Fruit fly (Drosophila melanogaster) whole organism, prepupa: ENCODE results near the gene sno.

ENCODE experiments used
- Blimp-1 ChIP-seq: fragments of 200-800 bp; sonication (Bioruptor generic); optimal IDR thresholded peaks from 3 replicates; lab custom pipeline; 2017; ENCODE audit warnings: missing biosample characterization, missing genetic modification characterization, mild to moderate bottlenecking, moderate library complexity, missing genetic modification reagents
- CG10631 ChIP-seq: fragments of 200-800 bp; sonication (Bioruptor generic); optimal IDR thresholded peaks from 2 replicates; lab custom pipeline; 2016; ENCODE audit warnings: missing biosample characterization, missing genetic modification characterization
- CG11294 ChIP-seq: fragments of 200-800 bp; sonication (Bioruptor generic); IDR thresholded peaks from 2 replicates; pipeline ENCODE4 v1.3.6; 2022; ENCODE audit warnings: missing biosample characterization, missing genetic modification characterization
- CG11762 ChIP-seq: fragments of 200-800 bp; sonication (Bioruptor generic); optimal IDR thresholded peaks from 3 replicates; lab custom pipeline; 2016; ENCODE audit warnings: missing biosample characterization, missing genetic modification characterization; ENCODE audit not compliant: insufficient read depth
- CG11902 ChIP-seq: fragments of 200-800 bp; sonication (Bioruptor generic); optimal IDR thresholded peaks from 3 replicates; lab custom pipeline; 2016; ENCODE audit warnings: missing biosample characterization, missing genetic modification characterization
- CG15336 ChIP-seq: fragments of 200-800 bp; sonication (Bioruptor generic); IDR thresholded peaks from 2 replicates; pipeline ENCODE4 v1.3.6; 2022; ENCODE audit warnings: missing biosample characterization, missing genetic modification characterization
- CG1621 ChIP-seq: fragments of 200-800 bp; sonication (Bioruptor generic); optimal IDR thresholded peaks from 3 replicates; lab custom pipeline; 2018; ENCODE audit warnings: missing biosample characterization, mild to moderate bottlenecking, missing genetic modification characterization
- CG16779 ChIP-seq: fragments of 200-800 bp; sonication (Bioruptor generic); optimal IDR thresholded peaks from 3 replicates; lab custom pipeline; 2017; ENCODE audit warnings: missing biosample characterization, mild to moderate bottlenecking, missing genetic modification characterization
- CG3032 ChIP-seq: fragments of 200-800 bp; optimal IDR thresholded peaks from 2 replicates; lab custom pipeline; 2019; ENCODE audit warnings: missing biosample characterization, mild to moderate bottlenecking, missing genetic modification characterization, moderate library complexity
- CG32006 ChIP-seq: fragments of 200-800 bp; sonication (Bioruptor generic); optimal IDR thresholded peaks from 3 replicates; lab custom pipeline; 2017; ENCODE audit warnings: missing biosample characterization, mild to moderate bottlenecking, missing genetic modification characterization
- CG34406 ChIP-seq: fragments of 200-800 bp; sonication (Bioruptor generic); optimal IDR thresholded peaks from 3 replicates; lab custom pipeline; 2016; ENCODE audit warnings: missing biosample characterization, missing genetic modification characterization
- CG3919 ChIP-seq: fragments of 200-800 bp; sonication (Bioruptor generic); optimal IDR thresholded peaks from 3 replicates; lab custom pipeline; 2016; ENCODE audit warnings: missing biosample characterization, missing genetic modification characterization
- CG4318 ChIP-seq: fragments of 200-800 bp; sonication (Bioruptor generic); optimal IDR thresholded peaks from 3 replicates; lab custom pipeline; 2017; ENCODE audit warnings: missing biosample characterization, mild to moderate bottlenecking, missing genetic modification characterization
- CG6163 ChIP-seq: fragments of 200-800 bp; sonication (Bioruptor generic); IDR thresholded peaks from 3 replicates; pipeline ENCODE4 v1.3.6; 2022; ENCODE audit warnings: missing biosample characterization, missing genetic modification characterization
- CG6276 ChIP-seq: fragments of 200-800 bp; sonication (Bioruptor generic); optimal IDR thresholded peaks from 2 replicates; lab custom pipeline; 2017; ENCODE audit warnings: missing biosample characterization, mild to moderate bottlenecking, missing genetic modification characterization
- CG6792 ChIP-seq: fragments of 200-800 bp; sonication (Bioruptor generic); optimal IDR thresholded peaks from 3 replicates; lab custom pipeline; 2016; ENCODE audit warnings: missing biosample characterization, missing genetic modification characterization
- CG6808 ChIP-seq: fragments of 200-800 bp; sonication (Bioruptor generic); optimal IDR thresholded peaks from 3 replicates; lab custom pipeline; 2017; ENCODE audit warnings: missing biosample characterization, missing genetic modification characterization, mild to moderate bottlenecking, moderate library complexity, missing genetic modification reagents
- CG6854 ChIP-seq: fragments of 200-800 bp; sonication (Bioruptor generic); optimal IDR thresholded peaks from 2 replicates; lab custom pipeline; 2017; ENCODE audit warnings: missing biosample characterization, mild to moderate bottlenecking, missing genetic modification characterization
- CG7368 ChIP-seq: fragments of 200-800 bp; sonication (Bioruptor generic); optimal IDR thresholded peaks from 3 replicates; lab custom pipeline; 2016; ENCODE audit warnings: missing biosample characterization, missing genetic modification characterization
- CG8119 ChIP-seq: fragments of 200-800 bp; sonication (Bioruptor generic); IDR thresholded peaks from 3 replicates; pipeline ENCODE4 v1.3.6; 2022; ENCODE audit warnings: missing biosample characterization, missing genetic modification characterization
- CG8319 ChIP-seq: fragments of 200-800 bp; sonication (Bioruptor generic); optimal IDR thresholded peaks from 3 replicates; lab custom pipeline; 2016; ENCODE audit warnings: missing biosample characterization, missing genetic modification characterization
- CG9139 ChIP-seq: fragments of 200-800 bp; sonication (Bioruptor generic); optimal IDR thresholded peaks from 3 replicates; lab custom pipeline; 2017; ENCODE audit warnings: missing biosample characterization, mild to moderate bottlenecking, missing genetic modification characterization
- Eip75B ChIP-seq: fragments of 200-800 bp; sonication (Bioruptor generic); optimal IDR thresholded peaks from 3 replicates; lab custom pipeline; 2016; ENCODE audit warnings: missing biosample characterization, missing genetic modification characterization
- Ets96B ChIP-seq: fragments of 200-800 bp; optimal IDR thresholded peaks from 2 replicates; lab custom pipeline; 2019; ENCODE audit warnings: missing biosample characterization, mild to moderate bottlenecking, missing genetic modification characterization, moderate library complexity
- Gug ChIP-seq: fragments of 200-800 bp; sonication (Bioruptor generic); IDR thresholded peaks from 2 replicates; pipeline ENCODE4 v1.3.6; 2022; ENCODE audit warnings: missing biosample characterization, missing genetic modification characterization
- Hr38 ChIP-seq: sonication (Bioruptor generic); optimal IDR thresholded peaks from 2 replicates; lab custom pipeline; 2016; ENCODE audit warnings: missing biosample characterization, missing genetic modification characterization
- Hr39 ChIP-seq: fragments of 200-800 bp; sonication (Bioruptor generic); optimal IDR thresholded peaks from 2 replicates; lab custom pipeline; 2016; ENCODE audit warnings: missing biosample characterization, missing genetic modification characterization
- Hr4 ChIP-seq: fragments of 200-800 bp; sonication (Bioruptor generic); optimal IDR thresholded peaks from 3 replicates; lab custom pipeline; 2016; ENCODE audit warnings: missing biosample characterization, missing genetic modification characterization
- Lpt ChIP-seq: fragments of 200-800 bp; sonication (Bioruptor generic); optimal IDR thresholded peaks from 3 replicates; lab custom pipeline; 2016; ENCODE audit warnings: missing biosample characterization, missing genetic modification characterization
- Met ChIP-seq: fragments of 200-800 bp; sonication (Bioruptor generic); optimal IDR thresholded peaks from 3 replicates; lab custom pipeline; 2016; ENCODE audit warnings: missing biosample characterization, missing genetic modification characterization
- OdsH ChIP-seq: fragments of 200-800 bp; sonication (Bioruptor generic); optimal IDR thresholded peaks from 3 replicates; lab custom pipeline; 2016; ENCODE audit warnings: missing biosample characterization, missing genetic modification characterization
- Smox ChIP-seq: fragments of 200-800 bp; sonication (Bioruptor generic); optimal IDR thresholded peaks from 3 replicates; lab custom pipeline; 2016; ENCODE audit warnings: missing biosample characterization, missing genetic modification characterization
- Sox102F ChIP-seq: fragments of 200-800 bp; sonication (Bioruptor generic); optimal IDR thresholded peaks from 2 replicates; lab custom pipeline; 2016; ENCODE audit warnings: missing biosample characterization, mild to moderate bottlenecking, missing genetic modification characterization
- Sox14 ChIP-seq: fragments of 200-800 bp; sonication (Bioruptor generic); optimal IDR thresholded peaks from 3 replicates; lab custom pipeline; 2016; ENCODE audit warnings: missing biosample characterization, missing genetic modification characterization
- Sox15 ChIP-seq: fragments of 200-800 bp; sonication (Bioruptor generic); optimal IDR thresholded peaks from 3 replicates; lab custom pipeline; 2016; ENCODE audit warnings: missing biosample characterization, missing genetic modification characterization
- achi ChIP-seq: fragments of 200-800 bp; sonication (Bioruptor generic); optimal IDR thresholded peaks from 3 replicates; lab custom pipeline; 2016; ENCODE audit warnings: missing biosample characterization, missing genetic modification characterization
- acj6 ChIP-seq: fragments of 200-800 bp; sonication (Bioruptor generic); optimal IDR thresholded peaks from 3 replicates; lab custom pipeline; 2016; ENCODE audit warnings: missing biosample characterization, missing genetic modification characterization
- cyc ChIP-seq: fragments of 200-800 bp; sonication (Bioruptor generic); optimal IDR thresholded peaks from 3 replicates; lab custom pipeline; 2016; ENCODE audit warnings: missing biosample characterization, missing genetic modification characterization
- dsx ChIP-seq: fragments of 200-800 bp; optimal IDR thresholded peaks from 3 replicates; lab custom pipeline; 2019; ENCODE audit warnings: missing biosample characterization, mild to moderate bottlenecking, missing genetic modification characterization, moderate library complexity; ENCODE audit not compliant: poor library complexity, severe bottlenecking
- eg ChIP-seq: fragments of 200-800 bp; sonication (Bioruptor generic); IDR thresholded peaks from 3 replicates; pipeline ENCODE4 v1.3.6; 2022; ENCODE audit warnings: missing biosample characterization, missing genetic modification characterization
- esn ChIP-seq: fragments of 200-800 bp; sonication (Bioruptor generic); optimal IDR thresholded peaks from 2 replicates; lab custom pipeline; 2016; ENCODE audit warnings: missing biosample characterization, mild to moderate bottlenecking, missing genetic modification characterization, moderate library complexity
- fd59A ChIP-seq: fragments of 200-800 bp; sonication (Bioruptor generic); optimal IDR thresholded peaks from 2 replicates; lab custom pipeline; 2017; ENCODE audit warnings: missing biosample characterization, mild to moderate bottlenecking, missing genetic modification characterization, missing genetic modification reagents
- fd85E ChIP-seq: fragments of 200-800 bp; sonication (Bioruptor generic); optimal IDR thresholded peaks from 3 replicates; lab custom pipeline; 2016; ENCODE audit warnings: missing biosample characterization, missing genetic modification characterization
- lz ChIP-seq: fragments of 200-800 bp; sonication (Bioruptor generic); optimal IDR thresholded peaks from 3 replicates; lab custom pipeline; 2016; ENCODE audit warnings: missing biosample characterization, missing genetic modification characterization
- net ChIP-seq: fragments of 200-800 bp; sonication (Bioruptor generic); optimal IDR thresholded peaks from 3 replicates; lab custom pipeline; 2016; ENCODE audit warnings: missing biosample characterization, missing genetic modification characterization
- ss ChIP-seq, 2 experiments: fragments of 200-800 bp; sonication (Bioruptor generic); optimal IDR thresholded peaks; 2 replicates in 1 of 2; 3 replicates in 1 of 2; lab custom pipeline; 2017 to 2018; ENCODE audit warnings: mild to moderate bottlenecking in 2 of 2, missing biosample characterization in 2 of 2, missing genetic modification characterization in 2 of 2, moderate library complexity in 1 of 2
- svp ChIP-seq: fragments of 200-800 bp; sonication (Bioruptor generic); peaks from one replicate; lab custom pipeline; 2016; ENCODE audit warnings: missing biosample characterization, missing genetic modification characterization
- topi ChIP-seq: fragments of 200-800 bp; sonication (Bioruptor generic); optimal IDR thresholded peaks from 3 replicates; lab custom pipeline; 2016; ENCODE audit warnings: missing biosample characterization, missing genetic modification characterization
- vri ChIP-seq: fragments of 200-800 bp; sonication (Bioruptor generic); optimal IDR thresholded peaks from 3 replicates; lab custom pipeline; 2016; ENCODE audit warnings: missing biosample characterization, mild to moderate bottlenecking, missing genetic modification characterization

The sno gene

dm6 chrX:13221835-13222234 lies 10.4 kb upstream of the sno start (continued):
- TF ChIP-seq CG6808 (GFP tag; lab: Kevin White, UChicago) (no peak), ss (GFP tag; optimal IDR thresholded peaks at IDR 0.05; lab: Kevin White, UChicago) (no peak), esn (GFP tag; lab: Kevin White, UChicago) (no peak), CG9139 (GFP tag; lab: Kevin White, UChicago) (no peak), CG11902 (GFP tag; lab: Kevin White, UChicago) (no peak), Eip75B (GFP tag; lab: Kevin White, UChicago) (no peak), eg (GFP tag; lab: Robert Waterston, UW) (peak; percentile 65)

DNA sequence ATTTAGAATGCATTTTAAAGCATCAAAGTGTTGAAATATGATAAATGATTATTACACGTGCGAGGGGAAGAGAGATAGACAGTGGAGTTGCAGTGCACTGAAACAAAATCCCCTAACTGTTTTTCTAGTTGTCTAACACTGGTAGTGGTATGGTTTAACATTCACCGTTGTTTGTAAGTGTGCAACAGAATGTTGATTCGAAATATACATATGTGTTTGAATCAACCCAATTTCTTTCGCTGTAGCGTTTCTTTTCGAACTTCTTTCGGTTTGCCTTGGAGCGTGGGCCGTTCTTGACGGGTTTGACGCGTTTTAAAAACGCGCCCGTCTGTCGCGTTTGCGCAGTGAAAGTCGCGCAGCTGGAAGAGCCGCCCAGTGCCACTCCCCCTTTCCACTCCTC lies 9.8 kb upstream of the sno start:
- TF ChIP-seq Sox15: peak; percentile 0
- TF ChIP-seq CG11762: no peak
- peak; percentile 47 for TF ChIP-seq CG32006 (GFP tag; lab: Kevin White, UChicago)
- TF ChIP-seq fd59A: no peak
- peak; percentile 64 for TF ChIP-seq Blimp-1 (GFP tag; lab: Kevin White, UChicago)
- TF ChIP-seq OdsH (GFP tag; lab: Kevin White, UChicago): peak; percentile 64
- peak; percentile 59; the same call in 2 of the 3 replicates for TF ChIP-seq eg (GFP tag; lab: Robert Waterston, UW)
- peak; percentile 20 for TF ChIP-seq CG8319 (GFP tag; lab: Kevin White, UChicago)
- TF ChIP-seq lz (GFP tag; lab: Kevin White, UChicago): peak; percentile 52
- TF ChIP-seq Sox14 (GFP tag; lab: Kevin White, UChicago): peak; percentile 17
- TF ChIP-seq Hr4 (GFP tag; lab: Kevin White, UChicago): peak; percentile 6
- TF ChIP-seq CG11902 (GFP tag; lab: Kevin White, UChicago): peak; percentile 27
- no peak for TF ChIP-seq net (GFP tag; lab: Kevin White, UChicago)
- TF ChIP-seq Sox102F (GFP tag; lab: Kevin White, UChicago): peak; percentile 46
- TF ChIP-seq topi (GFP tag; lab: Kevin White, UChicago): peak; percentile 68
- TF ChIP-seq achi (GFP tag; lab: Kevin White, UChicago): peak; percentile 36
- TF ChIP-seq CG8119 (GFP tag; lab: Robert Waterston, UW): peak; percentile 46; the same call in 1 of the 3 replicates
- no peak for TF ChIP-seq CG1621 (tag; lab: Kevin White, UChicago)
- TF ChIP-seq fd85E (GFP tag; lab: Kevin White, UChicago): no peak
- TF ChIP-seq svp (GFP tag; lab: Kevin White, UChicago): peak; percentile 82
- no peak for TF ChIP-seq CG6854
- no peak for TF ChIP-seq CG16779 (tag; lab: Kevin White, UChicago)
- no peak for TF ChIP-seq ss (GFP tag; optimal IDR thresholded peaks at IDR 0.05; lab: Kevin White, UChicago)
- peak; percentile 3 for TF ChIP-seq CG34406 (GFP tag; lab: Kevin White, UChicago)
- peak; percentile 47 for TF ChIP-seq Smox
- no peak for TF ChIP-seq CG11294 (GFP tag; lab: Robert Waterston, UW)
- peak; percentile 45 for TF ChIP-seq CG7368 (GFP tag; lab: Kevin White, UChicago)
- peak; percentile 33 for TF ChIP-seq CG6792 (GFP tag; lab: Kevin White, UChicago)
- peak; percentile 58 for TF ChIP-seq esn (GFP tag; lab: Kevin White, UChicago)
- TF ChIP-seq Gug (GFP tag; lab: Robert Waterston, UW): 0 out of 2 replicates have a peak, but pooled peaks have one; percentile 29
- TF ChIP-seq CG6163 (GFP tag; lab: Robert Waterston, UW): peak; percentile 66; the same call in 2 of the 3 replicates
- TF ChIP-seq CG10631 (GFP tag; lab: Kevin White, UChicago): no peak
- TF ChIP-seq CG3919 (GFP tag; lab: Kevin White, UChicago): peak; percentile 45
- peak; percentile 39 for TF ChIP-seq acj6 (GFP tag; lab: Kevin White, UChicago)
- TF ChIP-seq Lpt: no peak
- no peak for TF ChIP-seq dsx (GFP tag; lab: Kevin White, UChicago)
- TF ChIP-seq vri (GFP tag; lab: Kevin White, UChicago): no peak
- TF ChIP-seq Hr38 (GFP tag; lab: Kevin White, UChicago): no peak
- TF ChIP-seq CG6808 (GFP tag; lab: Kevin White, UChicago): no peak
- no peak for TF ChIP-seq CG3032
- no peak for TF ChIP-seq CG6276 (GFP tag; lab: Kevin White, UChicago)
- no peak for TF ChIP-seq Ets96B (tag; lab: Kevin White, UChicago)
- peak; percentile 61 for TF ChIP-seq cyc (GFP tag; lab: Kevin White, UChicago)
- peak; percentile 49 for TF ChIP-seq CG15336
- TF ChIP-seq CG4318: no peak
- peak; percentile 65 for TF ChIP-seq Met (GFP tag; lab: Kevin White, UChicago)
- peak; percentile 56 for TF ChIP-seq Hr39 (GFP tag; lab: Kevin White, UChicago)
